Worm (Caenorhabditis elegans) whole organism, L1 larva: ENCODE measurements around the gene gst-35.

ENCODE experiments used
- C04F5.9 ChIP-seq: sonication (generic microtip); optimal IDR thresholded peaks from 2 replicates; lab custom pipeline; 2016; ENCODE audit warnings: missing genetic modification characterization, missing compliant biosample characterization
- aly-2 ChIP-seq: fragments of 150-350 bp; optimal IDR thresholded peaks from 2 replicates; lab custom pipeline; 2014; ENCODE audit warnings: missing biosample characterization, missing genetic modification characterization
- blmp-1 ChIP-seq: fragments of 150-350 bp; optimal IDR thresholded peaks from 2 replicates; lab custom pipeline; 2014; ENCODE audit warnings: missing biosample characterization, missing genetic modification characterization
- dsc-1 ChIP-seq: sonication (generic microtip); optimal IDR thresholded peaks from 2 replicates; lab custom pipeline; 2016; ENCODE audit warnings: mild to moderate bottlenecking, missing genetic modification characterization, missing compliant biosample characterization
- efl-1 ChIP-seq, 4 experiments: fragments of 150-350 bp; optimal IDR thresholded peaks in 3 of 4; peaks in 1 of 4; 1 replicate in 1 of 4; 2 replicates in 3 of 4; lab custom pipeline; 2014; ENCODE audit warnings: missing biosample characterization in 2 of 4, missing genetic modification characterization in 2 of 4, missing genetic modification reagents in 2 of 4
- efl-3 ChIP-seq: fragments of 200-800 bp; sonication (Bioruptor generic); optimal IDR thresholded peaks from 2 replicates; lab custom pipeline; 2018; ENCODE audit warnings: mild to moderate bottlenecking, missing genetic modification characterization, missing compliant biosample characterization
- ets-5 ChIP-seq: fragments of 200-800 bp; sonication (Bioruptor generic); IDR thresholded peaks from 2 replicates; pipeline ENCODE4 v1.3.6; 2022; ENCODE audit warnings: missing genetic modification characterization, missing compliant biosample characterization
- fkh-10 ChIP-seq: sonication (generic microtip); optimal IDR thresholded peaks from 2 replicates; lab custom pipeline; 2017; ENCODE audit warnings: missing biosample characterization, missing genetic modification reagents, missing genetic modification characterization
- fkh-4 ChIP-seq: sonication (generic microtip); optimal IDR thresholded peaks from 2 replicates; lab custom pipeline; 2016; ENCODE audit warnings: missing compliant biosample characterization, missing genetic modification characterization, borderline replicate concordance
- hlh-4 ChIP-seq: sonication (generic microtip); optimal IDR thresholded peaks from 2 replicates; lab custom pipeline; 2016; ENCODE audit warnings: mild to moderate bottlenecking, missing genetic modification characterization, missing compliant biosample characterization
- hpl-2 ChIP-seq: fragments of 150-350 bp; optimal IDR thresholded peaks from 2 replicates; lab custom pipeline; 2014; ENCODE audit warnings: missing biosample characterization, missing genetic modification reagents, missing genetic modification characterization
- irx-1 ChIP-seq: sonication (generic microtip); optimal IDR thresholded peaks from 2 replicates; lab custom pipeline; 2016; ENCODE audit warnings: missing genetic modification characterization, missing compliant biosample characterization
- lin-13 ChIP-seq: fragments of 150-350 bp; optimal IDR thresholded peaks from 2 replicates; lab custom pipeline; 2014; ENCODE audit warnings: missing biosample characterization, missing genetic modification reagents, missing genetic modification characterization
- lin-14 ChIP-seq: fragments of 200-800 bp; sonication (Bioruptor generic); optimal IDR thresholded peaks from 2 replicates; lab custom pipeline; 2018; ENCODE audit warnings: mild to moderate bottlenecking, missing genetic modification characterization, moderate library complexity, missing compliant biosample characterization
- lin-35 ChIP-seq, 2 experiments: fragments of 150-350 bp; optimal IDR thresholded peaks; 2 replicates each; lab custom pipeline; 2014; ENCODE audit warnings: missing biosample characterization in 2 of 2, missing genetic modification characterization in 2 of 2, missing genetic modification reagents in 2 of 2
- mab-9 ChIP-seq: fragments of 200-800 bp; sonication (Bioruptor generic); IDR thresholded peaks from 2 replicates; pipeline ENCODE4 v1.3.6; 2022; ENCODE audit warnings: missing genetic modification reagents, missing genetic modification characterization, missing compliant biosample characterization
- mep-1 ChIP-seq: fragments of 150-350 bp; optimal IDR thresholded peaks from 2 replicates; lab custom pipeline; 2014; ENCODE audit warnings: missing biosample characterization, missing genetic modification characterization
- nhr-11 ChIP-seq: fragments of 150-350 bp; optimal IDR thresholded peaks from 2 replicates; lab custom pipeline; 2014; ENCODE audit warnings: missing biosample characterization, missing genetic modification characterization
- nhr-20 ChIP-seq: sonication (generic microtip); optimal IDR thresholded peaks from 2 replicates; lab custom pipeline; 2016; ENCODE audit warnings: mild to moderate bottlenecking, missing genetic modification characterization, missing compliant biosample characterization
- nhr-71 ChIP-seq: sonication (generic microtip); optimal IDR thresholded peaks from 2 replicates; lab custom pipeline; 2016; ENCODE audit warnings: mild to moderate bottlenecking, missing genetic modification characterization, moderate library complexity, missing compliant biosample characterization
- nhr-77 ChIP-seq: fragments of 150-350 bp; optimal IDR thresholded peaks from 2 replicates; lab custom pipeline; 2014; ENCODE audit warnings: missing biosample characterization, missing genetic modification characterization
- nhr-85 ChIP-seq: sonication (generic microtip); peaks from one replicate; lab custom pipeline; 2016; ENCODE audit warnings: missing genetic modification characterization, inconsistent platforms, missing compliant biosample characterization
- nhr-90 ChIP-seq: sonication (generic microtip); optimal IDR thresholded peaks from 2 replicates; lab custom pipeline; 2016; ENCODE audit warnings: mild to moderate bottlenecking, missing genetic modification characterization, missing compliant biosample characterization; ENCODE audit not compliant: poor library complexity
- pag-3 ChIP-seq: sonication (generic microtip); optimal IDR thresholded peaks from 2 replicates; lab custom pipeline; 2017; ENCODE audit warnings: missing genetic modification characterization, mild to moderate bottlenecking, missing compliant biosample characterization, antibody characterized with exemption, borderline replicate concordance; ENCODE audit not compliant: insufficient read depth
- rnt-1 ChIP-seq: sonication (generic microtip); optimal IDR thresholded peaks from 2 replicates; lab custom pipeline; 2016; ENCODE audit warnings: mild to moderate bottlenecking, missing genetic modification characterization, moderate library complexity, missing compliant biosample characterization
- skn-1 ChIP-seq: fragments of 150-350 bp; optimal IDR thresholded peaks from 2 replicates; lab custom pipeline; 2014; ENCODE audit warnings: missing biosample characterization, missing genetic modification characterization
- sox-4 ChIP-seq: sonication (generic microtip); optimal IDR thresholded peaks from 2 replicates; lab custom pipeline; 2016; ENCODE audit warnings: missing genetic modification characterization, missing compliant biosample characterization
- tlp-1 ChIP-seq: fragments of 150-350 bp; optimal IDR thresholded peaks from 2 replicates; lab custom pipeline; 2014; ENCODE audit warnings: missing biosample characterization, missing genetic modification characterization
- unc-30 ChIP-seq: sonication (generic microtip); optimal IDR thresholded peaks from 2 replicates; lab custom pipeline; 2017; ENCODE audit warnings: missing biosample characterization, missing genetic modification characterization
- unc-62 ChIP-seq: fragments of 150-350 bp; optimal IDR thresholded peaks from 2 replicates; lab custom pipeline; 2014; ENCODE audit warnings: missing biosample characterization, missing genetic modification reagents, missing genetic modification characterization
- unc-86 ChIP-seq: sonication (generic microtip); optimal IDR thresholded peaks from 2 replicates; lab custom pipeline; 2016; ENCODE audit warnings: missing genetic modification characterization, missing compliant biosample characterization
- vab-15 ChIP-seq: sonication (generic microtip); optimal IDR thresholded peaks from 2 replicates; lab custom pipeline; 2017; ENCODE audit warnings: missing genotype, mild to moderate bottlenecking, missing genetic modification characterization, missing compliant biosample characterization

Gene gst-35

DNA sequence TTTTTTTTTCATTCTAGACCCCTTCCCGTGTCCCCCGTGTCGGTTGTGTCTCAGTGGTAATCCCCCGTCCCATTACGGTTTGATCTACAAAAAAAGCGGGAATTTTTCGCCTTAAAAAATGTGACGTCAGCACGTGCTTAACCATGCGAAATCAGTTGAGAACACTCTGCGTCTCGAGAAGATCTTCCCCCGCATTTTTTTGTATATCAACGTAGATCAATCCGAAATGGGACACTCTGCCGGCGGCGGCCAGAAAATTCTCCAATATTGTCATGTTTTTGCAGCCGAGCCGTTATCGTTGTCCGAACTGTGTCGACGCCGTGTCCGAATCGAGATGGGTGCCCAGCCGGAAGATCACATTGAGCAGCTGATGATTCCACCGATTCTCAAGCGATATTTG, 42.8 kb upstream of the gst-35 start:
- TF ChIP-seq skn-1 (tag; lab: Kevin White, UChicago) = no peak

DNA sequence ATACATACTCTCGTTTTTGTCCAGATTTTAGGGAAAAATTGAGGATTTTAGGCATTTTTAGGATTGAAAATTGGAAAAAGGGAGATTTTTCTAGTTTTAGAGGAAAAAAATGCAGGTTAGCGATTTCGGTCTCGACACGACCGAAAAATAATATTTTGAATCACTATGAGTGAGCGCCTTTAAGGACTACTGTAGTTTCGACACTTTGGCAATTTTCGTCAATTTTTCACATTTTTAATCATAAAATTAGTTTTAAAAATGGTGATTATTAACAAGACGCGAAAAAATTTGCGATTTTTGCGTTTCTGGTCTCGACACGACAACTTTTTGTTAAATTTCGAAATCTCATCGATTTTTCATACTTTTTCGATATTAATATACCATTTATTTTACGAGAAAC, 41.6 kb upstream of the gst-35 start:
- TF ChIP-seq dsc-1 = no peak
- peak; percentile 3 for TF ChIP-seq nhr-77 (tag; lab: Kevin White, UChicago)
- TF ChIP-seq pag-3 (tag; lab: Kevin White, UChicago) = no peak

DNA sequence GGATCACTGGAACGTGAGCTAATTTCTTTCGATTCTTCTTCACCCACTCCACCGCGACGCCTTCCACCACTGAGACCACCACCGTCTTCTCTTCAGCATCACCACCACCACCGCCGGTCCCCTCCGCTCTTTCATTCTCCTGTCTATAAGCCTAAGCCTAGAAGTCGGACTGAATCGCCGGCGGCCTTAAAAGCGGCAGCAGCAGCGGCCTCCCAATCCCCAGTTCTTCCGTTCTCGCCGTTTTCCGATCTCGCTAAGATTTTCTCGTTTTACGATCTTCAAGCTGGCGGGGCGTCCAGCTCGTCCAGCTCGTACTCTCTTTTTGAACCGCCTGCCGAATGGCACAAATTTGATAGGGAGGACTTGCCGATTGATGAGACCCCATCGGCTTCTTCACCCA, 41.0 kb upstream of the gst-35 start:
- no peak for TF ChIP-seq tlp-1 (tag; lab: Kevin White, UChicago)
- TF ChIP-seq fkh-4 (tag; lab: Kevin White, UChicago) = no peak
- TF ChIP-seq C04F5.9 = no peak
- no peak for TF ChIP-seq fkh-10 (GFP tag; lab: Kevin White, UChicago)
- TF ChIP-seq dsc-1 = no peak
- TF ChIP-seq aly-2 (tag; lab: Kevin White, UChicago) = no peak
- TF ChIP-seq unc-30 (tag; lab: Kevin White, UChicago) = no peak
- TF ChIP-seq, all 84 proteins: peak for 0

DNA sequence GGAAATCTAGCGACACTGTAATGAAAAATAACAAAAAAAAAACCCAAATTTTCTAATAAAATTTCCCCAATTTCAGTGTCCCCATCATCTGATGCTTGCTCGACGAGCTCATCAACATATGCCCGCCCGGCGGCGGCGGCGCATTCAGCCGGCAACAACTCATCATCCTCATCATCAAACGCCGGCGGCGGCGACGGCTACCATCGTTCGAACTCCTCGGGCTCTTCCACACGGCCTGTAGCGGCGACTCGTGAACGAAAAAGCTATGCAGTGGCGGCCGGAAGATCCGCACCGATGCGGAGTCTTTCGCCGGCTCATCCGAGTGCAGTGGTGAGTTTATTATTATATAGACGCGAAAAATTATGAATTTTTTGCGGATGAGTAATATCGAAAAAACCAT, 34.9 kb upstream of the gst-35 start:
- no peak for TF ChIP-seq rnt-1 (tag; lab: Kevin White, UChicago)
- no peak for TF ChIP-seq mab-9 (GFP tag; lab: Robert Waterston, UW)
- no peak for TF ChIP-seq tlp-1 (tag; lab: Kevin White, UChicago)
- TF ChIP-seq, all 84 proteins: peak for 0

DNA sequence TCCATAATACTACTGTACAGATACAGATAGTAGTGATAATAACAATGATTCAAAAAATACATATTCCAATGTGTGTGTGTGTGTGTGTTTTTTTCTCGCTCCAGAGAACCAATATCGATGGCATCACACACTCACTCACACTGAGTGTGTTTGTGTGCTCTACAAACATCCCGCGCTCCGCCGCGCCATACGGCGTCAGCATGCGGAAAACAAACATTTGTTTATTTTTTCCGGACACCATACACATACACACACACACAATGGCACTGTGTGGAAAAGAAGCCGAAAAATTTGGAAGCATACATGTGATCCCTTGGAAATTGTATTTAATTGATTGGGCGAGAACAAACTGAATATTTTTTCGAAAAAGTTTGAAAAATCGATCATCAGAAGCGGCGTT, 33.8 kb upstream of the gst-35 start:
- TF ChIP-seq hlh-4 (no peak), vab-15 (tag; lab: Kevin White, UChicago) (no peak), nhr-11 (tag; lab: Kevin White, UChicago) (no peak), efl-1 (optimal IDR thresholded peaks at IDR 0.05; lab: Kevin White, UChicago) (no peak), efl-1 (GFP tag; optimal IDR thresholded peaks at IDR 0.05 in 1 of 2; lab: Kevin White, UChicago) (peak in 1 of 2 experiments; percentile 90), mep-1 (tag; lab: Kevin White, UChicago) (no peak)
- TF ChIP-seq, all 84 proteins: peak for 1

DNA sequence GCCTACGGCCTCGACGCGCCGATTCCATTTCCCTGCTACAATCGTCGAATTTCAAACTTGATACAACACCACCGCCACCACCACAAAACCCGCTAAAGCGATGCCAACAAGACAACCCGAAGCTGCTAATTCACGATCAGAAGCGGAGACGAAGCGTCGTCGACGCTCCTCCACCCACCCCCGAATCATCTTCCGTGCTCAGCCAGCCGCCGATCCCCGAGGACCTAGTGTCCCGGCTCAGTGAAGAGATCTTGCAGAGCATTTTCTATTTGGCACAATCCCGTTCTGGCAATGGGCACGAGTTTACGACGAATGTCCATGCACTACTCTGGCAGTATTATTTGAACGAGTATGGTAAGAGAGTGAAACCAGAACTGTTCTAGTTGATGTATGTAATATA, 33.4 kb upstream of the gst-35 start:
- no peak for TF ChIP-seq nhr-71 (tag; lab: Kevin White, UChicago)
- TF ChIP-seq nhr-85 (tag; lab: Kevin White, UChicago) = no peak
- no peak for TF ChIP-seq sox-4 (tag; lab: Kevin White, UChicago)
- no peak for TF ChIP-seq irx-1 (tag; lab: Kevin White, UChicago)
- TF ChIP-seq vab-15 (tag; lab: Kevin White, UChicago) = no peak
- no peak for TF ChIP-seq hpl-2 (GFP tag; lab: Kevin White, UChicago)
- 0 out of 2 replicates have a peak, but pooled peaks have one; percentile 61 for TF ChIP-seq ets-5 (GFP tag; lab: Robert Waterston, UW)

DNA sequence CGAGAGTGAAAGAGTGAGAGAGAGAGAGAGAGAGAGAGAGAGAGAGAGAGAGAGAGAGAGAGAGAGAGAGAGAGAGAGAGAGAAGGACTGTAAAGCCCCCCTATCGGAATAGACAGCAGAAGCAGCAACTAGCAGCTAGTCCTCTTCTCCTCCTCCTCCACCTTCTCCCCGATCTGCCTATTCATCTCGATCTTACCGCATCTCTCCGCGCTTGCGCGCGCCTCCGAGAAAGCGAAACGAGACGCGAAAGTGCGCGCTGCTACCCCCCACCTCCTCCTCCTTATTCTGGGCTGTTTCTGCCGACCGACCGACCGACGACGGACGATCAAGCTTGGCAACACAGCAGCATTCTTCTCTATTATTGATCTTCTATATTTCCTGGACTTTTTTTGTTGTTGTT, 32.8 kb upstream of the gst-35 start:
- TF ChIP-seq unc-86 (tag; lab: Kevin White, UChicago) (no peak), blmp-1 (tag; lab: Kevin White, UChicago) (peak; percentile 94)

DNA sequence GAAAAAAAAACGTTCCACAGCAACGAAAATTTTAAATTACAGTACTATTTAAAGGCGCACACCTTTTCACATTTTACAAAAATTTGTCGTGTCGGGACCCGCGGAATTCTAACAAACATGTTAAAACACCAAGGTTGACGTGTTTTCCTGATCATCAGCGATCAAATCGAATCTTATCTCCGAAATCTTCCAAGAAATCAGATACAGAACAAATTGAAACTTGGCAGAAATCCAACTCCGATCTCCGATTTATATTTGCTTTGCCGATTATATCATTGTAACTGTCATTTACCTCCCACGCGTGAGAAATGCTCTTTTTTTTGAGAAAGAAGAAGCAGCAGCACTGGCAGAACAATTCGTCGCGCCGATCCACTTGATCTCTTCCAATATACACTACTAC, 28.5 kb upstream of the gst-35 start:
- peak; percentile 90 for TF ChIP-seq nhr-85 (tag; lab: Kevin White, UChicago)
- TF ChIP-seq lin-14 = peak; percentile 52
- no peak for TF ChIP-seq hlh-4
- TF ChIP-seq tlp-1 (tag; lab: Kevin White, UChicago) = no peak
- peak; percentile 28 for TF ChIP-seq nhr-71 (tag; lab: Kevin White, UChicago)
- TF ChIP-seq lin-13 (GFP tag; lab: Kevin White, UChicago) = no peak
- TF ChIP-seq nhr-20 (tag; lab: Kevin White, UChicago) = peak; percentile 3
- no peak for TF ChIP-seq efl-3
- TF ChIP-seq unc-30 (tag; lab: Kevin White, UChicago) = no peak
- TF ChIP-seq lin-35 (GFP tag; optimal IDR thresholded peaks at IDR 0.05; lab: Kevin White, UChicago) = no peak
- no peak for TF ChIP-seq unc-62 (GFP tag; lab: Kevin White, UChicago)
- peak; percentile 44 for TF ChIP-seq blmp-1 (tag; lab: Kevin White, UChicago)
- TF ChIP-seq nhr-90 (tag; lab: Kevin White, UChicago) = peak; percentile 2
